Fruit fly (Drosophila melanogaster) whole organism, wandering third instar larva: ENCODE measurements around the gene CG11444.

Source experiments
- CrebA ChIP-seq: fragments of 200-800 bp; sonication (Bioruptor generic); optimal IDR thresholded peaks from 2 replicates; lab custom pipeline; 2016; ENCODE audit warnings: missing biosample characterization, mild to moderate bottlenecking, missing genetic modification characterization, borderline replicate concordance
- Mio ChIP-seq: sonication (Bioruptor generic); optimal IDR thresholded peaks from 2 replicates; lab custom pipeline; 2016; ENCODE audit warnings: missing biosample characterization, missing genetic modification characterization
- fru ChIP-seq: fragments of 200-800 bp; sonication (Bioruptor generic); optimal IDR thresholded peaks from 3 replicates; lab custom pipeline; 2016; ENCODE audit warnings: missing biosample characterization, mild to moderate bottlenecking, missing genetic modification characterization
- woc ChIP-seq: sonication (Bioruptor generic); optimal IDR thresholded peaks from 2 replicates; lab custom pipeline; 2016; ENCODE audit warnings: missing biosample characterization, mild to moderate bottlenecking, missing genetic modification characterization

DNA sequence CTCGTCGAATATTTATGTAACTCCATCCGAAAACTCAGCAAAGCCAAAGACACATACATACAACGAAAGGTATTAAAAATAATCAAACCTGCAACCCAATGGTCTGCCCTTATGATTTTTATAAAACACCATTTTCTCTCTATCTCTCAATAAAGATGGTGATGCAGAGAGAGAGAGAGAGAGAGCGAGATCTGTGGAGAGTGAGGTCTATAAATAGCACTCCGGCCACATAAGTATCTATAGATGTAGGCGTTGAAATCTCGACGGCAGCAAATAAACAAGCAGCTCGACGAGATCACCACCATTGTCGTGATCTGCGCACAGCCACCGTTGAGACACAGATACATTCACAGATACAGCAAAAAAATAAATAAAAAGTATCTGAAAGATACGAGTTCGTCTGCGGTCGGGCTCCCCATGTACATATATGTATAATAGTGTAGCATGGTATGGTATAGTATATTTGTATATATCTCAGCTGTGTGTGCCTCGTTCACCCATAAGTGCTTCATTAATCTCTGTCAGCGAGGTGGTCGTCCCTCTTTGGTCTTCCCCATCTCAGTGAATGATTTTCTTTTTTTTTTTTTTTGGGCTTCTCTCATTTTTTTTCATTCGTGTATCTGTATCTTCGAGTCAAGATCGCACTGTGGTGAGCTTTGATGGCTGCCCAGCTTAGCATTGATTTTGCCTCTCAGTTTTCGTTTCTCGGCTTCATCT is 42.4 kb upstream of the CG11444 start:
- TF ChIP-seq CrebA (no peak), Mio (no peak), fru (GFP tag; lab: Kevin White, UChicago) (no peak), woc (GFP tag; lab: Kevin White, UChicago) (no peak)
